Worm (Caenorhabditis elegans) whole organism, late embryonic: ENCODE results near the gene npr-43.

Source experiments
- ahr-1 ChIP-seq: sonication (generic microtip); optimal IDR thresholded peaks from 2 replicates; lab custom pipeline; 2016; ENCODE audit warnings: missing genetic modification characterization, missing compliant biosample characterization
- ama-1 ChIP-seq: fragments of 150-350 bp; optimal IDR thresholded peaks from 2 replicates; lab custom pipeline; 2014
- ceh-45 ChIP-seq: fragments of 200-800 bp; sonication (Bioruptor generic); IDR thresholded peaks from 2 replicates; pipeline ENCODE4 v1.3.6; 2022; ENCODE audit warnings: missing genetic modification reagents, missing genetic modification characterization, missing compliant biosample characterization
- hlh-8 ChIP-seq: sonication (generic microtip); optimal IDR thresholded peaks from 2 replicates; lab custom pipeline; 2016; ENCODE audit warnings: missing genotype, missing genetic modification characterization, missing compliant biosample characterization
- npax-4 ChIP-seq: sonication (generic microtip); optimal IDR thresholded peaks from 2 replicates; lab custom pipeline; 2016; ENCODE audit warnings: missing genetic modification characterization, missing compliant biosample characterization

ce11 chrV:14350498-14350897, 28.4 kb downstream of the npr-43 start:
- TF ChIP-seq ceh-45 (GFP tag; lab: Robert Waterston, UW) (no peak), ama-1 (lab: Kevin White, UChicago) (no peak), npax-4 (no peak), hlh-8 (tag; lab: Kevin White, UChicago) (no peak), ahr-1 (no peak)
